Worm (Caenorhabditis elegans) whole organism, late embryonic: ENCODE data around the gene ncs-5.
A peak's percentile ranks its signal among the peaks of the same experiment; 100 is the strongest.

ENCODE experiments used
- C08G9.2 ChIP-seq: sonication (generic microtip); optimal IDR thresholded peaks from 2 replicates; lab custom pipeline; 2016; ENCODE audit warnings: mild to moderate bottlenecking, missing genetic modification characterization, moderate library complexity, missing compliant biosample characterization
- F13H6.1 ChIP-seq: sonication (generic microtip); optimal IDR thresholded peaks from 2 replicates; lab custom pipeline; 2016; ENCODE audit warnings: missing genetic modification characterization, missing compliant biosample characterization
- K02D7.2 ChIP-seq: sonication (generic microtip); optimal IDR thresholded peaks from 2 replicates; lab custom pipeline; 2017; ENCODE audit warnings: mild to moderate bottlenecking, missing genetic modification characterization, missing compliant biosample characterization
- K09A11.1 ChIP-seq: sonication (generic microtip); optimal IDR thresholded peaks from 2 replicates; lab custom pipeline; 2017; ENCODE audit warnings: antibody characterized with exemption, mild to moderate bottlenecking, missing genetic modification characterization, missing compliant biosample characterization; ENCODE audit not compliant: insufficient read depth
- T23F11.4 ChIP-seq: fragments of 200-800 bp; sonication (Bioruptor generic); optimal IDR thresholded peaks from 2 replicates; lab custom pipeline; 2018; ENCODE audit warnings: mild to moderate bottlenecking, missing genetic modification characterization, missing compliant biosample characterization
- ceh-14 ChIP-seq: sonication (generic microtip); optimal IDR thresholded peaks from 2 replicates; lab custom pipeline; 2016; ENCODE audit warnings: missing genotype, missing genetic modification characterization, missing compliant biosample characterization
- ceh-18 ChIP-seq: sonication (generic microtip); optimal IDR thresholded peaks from 2 replicates; lab custom pipeline; 2016; ENCODE audit warnings: missing genetic modification characterization, missing compliant biosample characterization
- ceh-24 ChIP-seq: sonication (generic microtip); optimal IDR thresholded peaks from 2 replicates; lab custom pipeline; 2016; ENCODE audit warnings: mild to moderate bottlenecking, missing genetic modification characterization, missing compliant biosample characterization
- ceh-30 ChIP-seq: fragments of 150-350 bp; optimal IDR thresholded peaks from 2 replicates; lab custom pipeline; 2014; ENCODE audit warnings: missing biosample characterization, missing genetic modification characterization
- ceh-31 ChIP-seq: sonication (generic microtip); optimal IDR thresholded peaks from 2 replicates; lab custom pipeline; 2016; ENCODE audit warnings: missing genetic modification characterization, missing compliant biosample characterization
- ceh-34 ChIP-seq: sonication (generic microtip); optimal IDR thresholded peaks from 2 replicates; lab custom pipeline; 2016; ENCODE audit warnings: mild to moderate bottlenecking, missing genetic modification characterization, missing compliant biosample characterization
- ceh-48 ChIP-seq: sonication (generic microtip); optimal IDR thresholded peaks from 2 replicates; lab custom pipeline; 2016; ENCODE audit warnings: missing genetic modification characterization, inconsistent platforms, missing compliant biosample characterization
- ceh-9 ChIP-seq: sonication (generic microtip); optimal IDR thresholded peaks from 2 replicates; lab custom pipeline; 2016; ENCODE audit warnings: mild to moderate bottlenecking, missing genetic modification characterization, inconsistent platforms, missing compliant biosample characterization
- dmd-4 ChIP-seq: sonication (generic microtip); optimal IDR thresholded peaks from 2 replicates; lab custom pipeline; 2016; ENCODE audit warnings: borderline replicate concordance, missing genetic modification characterization, missing compliant biosample characterization
- dve-1 ChIP-seq: sonication (generic microtip); optimal IDR thresholded peaks from 2 replicates; lab custom pipeline; 2017; ENCODE audit warnings: antibody characterized with exemption, mild to moderate bottlenecking, missing genetic modification characterization, missing compliant biosample characterization
- elt-4 ChIP-seq: sonication (generic microtip); optimal IDR thresholded peaks from 2 replicates; lab custom pipeline; 2016; ENCODE audit warnings: missing genetic modification characterization, missing compliant biosample characterization
- ets-4 ChIP-seq: sonication (generic microtip); optimal IDR thresholded peaks from 2 replicates; lab custom pipeline; 2016; ENCODE audit warnings: missing genetic modification characterization, missing compliant biosample characterization
- eyg-1 ChIP-seq: sonication (generic microtip); optimal IDR thresholded peaks from 2 replicates; lab custom pipeline; 2016; ENCODE audit warnings: missing genotype, missing genetic modification characterization, missing compliant biosample characterization
- fkh-6 ChIP-seq: sonication (generic microtip); optimal IDR thresholded peaks from 2 replicates; lab custom pipeline; 2016; ENCODE audit warnings: missing genetic modification characterization, missing compliant biosample characterization
- gmeb-2 ChIP-seq: sonication (generic microtip); optimal IDR thresholded peaks from 2 replicates; lab custom pipeline; 2016; ENCODE audit warnings: missing genetic modification characterization, inconsistent platforms, missing compliant biosample characterization
- hlh-8 ChIP-seq: sonication (generic microtip); optimal IDR thresholded peaks from 2 replicates; lab custom pipeline; 2016; ENCODE audit warnings: missing genotype, missing genetic modification characterization, missing compliant biosample characterization
- lim-6 ChIP-seq: sonication (generic microtip); optimal IDR thresholded peaks from 2 replicates; lab custom pipeline; 2016; ENCODE audit warnings: missing genetic modification characterization, missing compliant biosample characterization
- madf-2 ChIP-seq: sonication (generic microtip); optimal IDR thresholded peaks from 2 replicates; lab custom pipeline; 2017; ENCODE audit warnings: missing genetic modification characterization, missing compliant biosample characterization
- mec-3 ChIP-seq: sonication (generic microtip); optimal IDR thresholded peaks from 2 replicates; lab custom pipeline; 2016; ENCODE audit warnings: borderline replicate concordance, missing genetic modification characterization, missing compliant biosample characterization
- nfya-1 ChIP-seq: sonication (generic microtip); optimal IDR thresholded peaks from 2 replicates; lab custom pipeline; 2017; ENCODE audit warnings: missing genetic modification characterization, mild to moderate bottlenecking, missing compliant biosample characterization, antibody characterized with exemption, moderate library complexity
- nhr-11 ChIP-seq: fragments of 150-350 bp; optimal IDR thresholded peaks from 2 replicates; lab custom pipeline; 2014; ENCODE audit warnings: missing biosample characterization, missing genetic modification characterization
- nhr-232 ChIP-seq: sonication (generic microtip); optimal IDR thresholded peaks from 2 replicates; lab custom pipeline; 2016; ENCODE audit warnings: missing genetic modification characterization, missing compliant biosample characterization
- pat-9 ChIP-seq: fragments of 200-800 bp; sonication (Bioruptor generic); optimal IDR thresholded peaks from 2 replicates; lab custom pipeline; 2018; ENCODE audit warnings: mild to moderate bottlenecking, missing genetic modification characterization, moderate library complexity, missing compliant biosample characterization
- pha-2 ChIP-seq: sonication (generic microtip); optimal IDR thresholded peaks from 2 replicates; lab custom pipeline; 2017; ENCODE audit warnings: mild to moderate bottlenecking, missing genetic modification characterization, missing compliant biosample characterization
- pha-4 ChIP-seq: fragments of 150-350 bp; optimal IDR thresholded peaks from 2 replicates; lab custom pipeline; 2018; ENCODE audit warnings: missing biosample characterization, missing genetic modification reagents, missing genetic modification characterization
- pqm-1 ChIP-seq: sonication (generic microtip); optimal IDR thresholded peaks from 2 replicates; lab custom pipeline; 2016; ENCODE audit warnings: missing genetic modification characterization, missing compliant biosample characterization
- ref-2 ChIP-seq: sonication (generic microtip); optimal IDR thresholded peaks from 2 replicates; lab custom pipeline; 2016; ENCODE audit warnings: missing genetic modification characterization, missing compliant biosample characterization
- rnt-1 ChIP-seq: sonication (generic microtip); optimal IDR thresholded peaks from 2 replicates; lab custom pipeline; 2016; ENCODE audit warnings: missing genetic modification characterization, missing compliant biosample characterization
- tbx-2 ChIP-seq: sonication (generic microtip); optimal IDR thresholded peaks from 2 replicates; lab custom pipeline; 2016; ENCODE audit warnings: missing genetic modification characterization, missing compliant biosample characterization
- tbx-7 ChIP-seq: sonication (generic microtip); optimal IDR thresholded peaks from 2 replicates; lab custom pipeline; 2016; ENCODE audit warnings: missing genotype, missing genetic modification characterization, missing compliant biosample characterization
- ttx-3 ChIP-seq: sonication (generic microtip); optimal IDR thresholded peaks from 2 replicates; lab custom pipeline; 2016; ENCODE audit warnings: missing genetic modification reagents, missing genetic modification characterization, missing compliant biosample characterization
- unc-3 ChIP-seq, 2 experiments: fragments of 200-800 bp in 1 of 2; sonication (Bioruptor generic) in 1 of 2; sonication (generic microtip) in 1 of 2; conservative IDR thresholded peaks in 1 of 2; optimal IDR thresholded peaks in 1 of 2; 2 replicates each; pipeline versions ENCODE4 v1.3.6 to Lab custom; 2016 to 2022; ENCODE audit warnings: missing compliant biosample characterization in 2 of 2, missing genetic modification characterization in 2 of 2, missing genetic modification reagents in 1 of 2
- unc-42 ChIP-seq: sonication (generic microtip); optimal IDR thresholded peaks from 2 replicates; lab custom pipeline; 2016; ENCODE audit warnings: missing genotype, missing genetic modification characterization, missing compliant biosample characterization
- zip-5 ChIP-seq: sonication (generic microtip); optimal IDR thresholded peaks from 2 replicates; lab custom pipeline; 2016; ENCODE audit warnings: missing genetic modification characterization, missing compliant biosample characterization
- ztf-16 ChIP-seq: sonication (generic microtip); optimal IDR thresholded peaks from 2 replicates; lab custom pipeline; 2017; ENCODE audit warnings: missing genetic modification characterization, missing compliant biosample characterization

ncs-5 gene

DNA sequence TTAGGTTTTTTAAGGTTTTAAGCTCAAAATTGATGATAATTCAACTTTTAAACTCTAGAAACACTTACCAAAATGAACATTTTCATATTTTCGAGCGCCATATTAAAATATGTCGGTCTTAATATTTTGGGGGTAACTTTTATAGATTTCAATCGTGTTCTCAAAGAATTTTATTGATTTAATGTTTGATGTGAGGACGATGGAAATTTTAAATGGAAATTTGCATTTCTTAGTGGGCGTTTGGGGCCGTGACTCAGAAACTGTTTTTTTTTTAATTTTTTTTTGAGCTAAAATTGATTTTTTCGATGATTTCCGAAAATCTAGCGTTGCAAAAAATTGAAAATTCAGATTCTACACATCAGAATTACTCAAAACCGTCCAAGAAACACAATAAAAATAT, 16.3 kb upstream of the ncs-5 start, which contains the start of gene C54E10.10:
Gene C54E10.10 (minus strand): TSS at position 101 of the 400 bp plus-strand sequence.
- TF ChIP-seq C08G9.2 (tag; lab: Kevin White, UChicago) = no peak
- TF ChIP-seq zip-5 (tag; lab: Kevin White, UChicago) = no peak
- no peak for TF ChIP-seq tbx-7 (tag; lab: Kevin White, UChicago)
- TF ChIP-seq ref-2 = no peak
- TF ChIP-seq ceh-24 = no peak
- TF ChIP-seq pha-4 = no peak
- TF ChIP-seq ets-4 (tag; lab: Kevin White, UChicago) = no peak

DNA sequence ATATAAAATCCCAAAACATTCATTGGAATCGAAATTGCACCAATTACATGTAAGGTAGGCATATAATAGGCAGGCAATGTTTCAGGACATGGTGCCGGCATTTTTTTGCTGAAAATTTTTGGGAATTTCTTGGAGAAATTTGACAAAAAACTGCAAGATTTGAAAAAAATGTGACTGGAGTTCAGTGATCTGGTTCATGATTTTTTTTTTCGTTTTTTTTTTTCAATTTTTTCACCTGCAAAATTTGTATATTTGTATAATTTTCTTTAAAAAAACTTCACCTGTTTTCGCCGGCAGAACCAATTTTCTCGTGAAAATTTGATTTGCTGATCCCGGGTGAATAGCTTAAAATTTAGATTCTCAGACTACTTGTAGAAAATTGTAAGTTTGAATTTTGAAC, 13.2 kb upstream of the ncs-5 start, which contains the start of gene sri-10:
Gene sri-10 (minus strand): TSS at position 101 of the 400 bp plus-strand sequence.
- TF ChIP-seq lim-6 = no peak
- no peak for TF ChIP-seq ceh-30 (tag; lab: Kevin White, UChicago)
- no peak for TF ChIP-seq eyg-1 (tag; lab: Kevin White, UChicago)
- TF ChIP-seq dve-1 (tag; lab: Kevin White, UChicago) = no peak
- no peak for TF ChIP-seq ref-2
- no peak for TF ChIP-seq gmeb-2
- TF ChIP-seq nhr-11 = no peak
- TF ChIP-seq madf-2 (tag; lab: Kevin White, UChicago) = no peak
- no peak for TF ChIP-seq ceh-24
- TF ChIP-seq dmd-4 (tag; lab: Kevin White, UChicago) = no peak

DNA sequence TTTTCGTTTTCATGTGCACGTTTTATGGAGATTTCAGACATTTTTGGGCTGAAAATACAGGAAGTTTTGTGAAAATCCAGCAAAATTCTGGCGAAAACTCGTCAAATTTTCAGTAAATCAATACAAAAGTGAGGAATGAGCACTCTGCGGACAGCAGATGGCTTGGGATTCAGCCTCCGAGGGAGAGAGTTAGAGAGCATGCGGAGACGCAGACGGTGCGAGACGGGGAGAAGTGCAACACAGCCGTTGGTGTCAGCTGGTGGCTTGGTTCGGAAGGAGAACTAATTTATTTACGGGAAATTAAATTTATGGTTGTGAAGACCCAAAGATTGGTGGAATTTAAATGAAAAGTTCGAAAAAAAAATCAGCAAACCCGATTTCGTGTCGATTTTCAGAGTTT, 10.9 kb upstream of the ncs-5 start, which contains the start of gene C54E10.6:
Gene C54E10.6 (minus strand): TSS at position 109 of the 400 bp plus-strand sequence.
- TF ChIP-seq hlh-8 (tag; lab: Kevin White, UChicago) = peak; percentile 28
- peak; percentile 28 for TF ChIP-seq ceh-18
- TF ChIP-seq gmeb-2 = no peak
- TF ChIP-seq ceh-14 = peak; percentile 28
- TF ChIP-seq ref-2 = no peak
- peak; percentile 37 for TF ChIP-seq rnt-1 (tag; lab: Kevin White, UChicago)
- peak; percentile 96 for TF ChIP-seq unc-42 (tag; lab: Kevin White, UChicago)
- peak; percentile 72 for TF ChIP-seq ceh-48 (tag; lab: Kevin White, UChicago)
- peak; percentile 35 for TF ChIP-seq nfya-1 (tag; lab: Kevin White, UChicago)
- no peak for TF ChIP-seq pqm-1 (tag; lab: Kevin White, UChicago)
- peak; percentile 66 for TF ChIP-seq ceh-31 (tag; lab: Kevin White, UChicago)
- no peak for TF ChIP-seq pha-4
- TF ChIP-seq tbx-2 (tag; lab: Kevin White, UChicago) = peak; percentile 29
- TF ChIP-seq, all 69 proteins: peak for 9

DNA sequence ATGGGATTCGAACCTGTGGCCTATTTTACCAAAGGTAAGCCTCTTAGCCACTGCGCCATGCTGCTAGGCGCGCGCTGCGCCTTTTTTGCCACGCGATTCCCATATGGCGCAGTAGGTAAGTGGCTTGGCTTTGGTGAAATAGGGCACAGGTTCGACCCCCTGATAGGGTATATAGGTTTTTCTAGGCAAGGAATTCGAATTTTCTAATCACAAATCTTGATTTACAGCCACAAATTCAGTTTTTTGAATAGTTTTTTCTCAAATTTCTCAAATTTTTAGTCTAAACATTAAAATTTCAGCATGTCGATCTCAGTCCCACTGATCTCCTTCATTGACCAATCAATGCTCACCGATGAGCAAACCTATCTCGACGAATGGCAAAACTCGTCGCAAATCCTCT, 8.9 kb upstream of the ncs-5 start, which contains the start of gene C54E10.3:
Gene C54E10.3 (plus strand): TSS at position 301 of the 400 bp plus-strand sequence.
- no peak for TF ChIP-seq T23F11.4
- TF ChIP-seq ets-4 (tag; lab: Kevin White, UChicago) = no peak
- no peak for TF ChIP-seq F13H6.1 (tag; lab: Kevin White, UChicago)
- TF ChIP-seq mec-3 (tag; lab: Kevin White, UChicago) = no peak
- TF ChIP-seq nhr-232 (tag; lab: Kevin White, UChicago) = no peak
- TF ChIP-seq K09A11.1 (tag; lab: Kevin White, UChicago) = no peak
- no peak for TF ChIP-seq pha-2
- TF ChIP-seq eyg-1 (tag; lab: Kevin White, UChicago) = no peak
- TF ChIP-seq ceh-34 (tag; lab: Kevin White, UChicago) = no peak

DNA sequence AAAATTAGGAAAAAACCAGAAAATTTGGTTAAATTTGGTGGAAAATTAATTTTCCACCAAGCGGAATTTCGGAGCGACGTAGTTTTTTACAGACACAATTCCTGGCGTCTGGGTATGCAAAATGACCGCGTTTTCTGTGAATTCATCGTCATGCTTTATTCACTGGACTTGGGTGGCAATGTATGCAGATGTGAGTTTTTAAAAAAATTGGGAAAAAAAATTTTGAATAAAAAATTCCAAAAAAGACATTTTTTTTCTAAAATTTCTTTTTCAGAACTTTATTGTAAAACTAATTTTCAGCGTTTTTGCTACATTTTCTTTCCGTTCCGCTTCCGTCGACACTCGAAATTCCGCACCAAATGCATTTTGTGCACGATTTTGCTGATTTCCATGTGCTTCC, 8.2 kb upstream of the ncs-5 start, which contains the start of gene C54E10.7:
Gene C54E10.7 (plus strand): TSS at position 301 of the 400 bp plus-strand sequence.
- TF ChIP-seq ttx-3 (tag; lab: Kevin White, UChicago) (no peak), F13H6.1 (tag; lab: Kevin White, UChicago) (no peak), unc-3 (GFP tag; conservative IDR thresholded peaks at IDR 0.05; lab: Robert Waterston, UW) (no peak), unc-3 (tag; optimal IDR thresholded peaks at IDR 0.05; lab: Kevin White, UChicago) (no peak), elt-4 (tag; lab: Kevin White, UChicago) (no peak), rnt-1 (tag; lab: Kevin White, UChicago) (no peak), madf-2 (tag; lab: Kevin White, UChicago) (no peak), tbx-2 (tag; lab: Kevin White, UChicago) (no peak), pat-9 (no peak), dmd-4 (tag; lab: Kevin White, UChicago) (no peak), ceh-18 (no peak), ztf-16 (tag; lab: Kevin White, UChicago) (no peak), fkh-6 (no peak), ceh-9 (tag; lab: Kevin White, UChicago) (no peak), K02D7.2 (tag; lab: Kevin White, UChicago) (no peak)
- TF ChIP-seq, all 69 proteins: peak for 0
